Worm (Caenorhabditis elegans): Measurements from ENCODE around the gene dsl-3.

dsl-3 gene

ce11 chrIV:1657069-1657468 lies 47.0 kb downstream of the dsl-3 start:
- TF ChIP-seq dao-5 (tag; optimal IDR thresholded peaks at IDR 0.05) (no peak), W03F9.2 (tag; optimal IDR thresholded peaks at IDR 0.05) (no peak), him-1 (tag; optimal IDR thresholded peaks at IDR 0.05) (no peak)

DNA sequence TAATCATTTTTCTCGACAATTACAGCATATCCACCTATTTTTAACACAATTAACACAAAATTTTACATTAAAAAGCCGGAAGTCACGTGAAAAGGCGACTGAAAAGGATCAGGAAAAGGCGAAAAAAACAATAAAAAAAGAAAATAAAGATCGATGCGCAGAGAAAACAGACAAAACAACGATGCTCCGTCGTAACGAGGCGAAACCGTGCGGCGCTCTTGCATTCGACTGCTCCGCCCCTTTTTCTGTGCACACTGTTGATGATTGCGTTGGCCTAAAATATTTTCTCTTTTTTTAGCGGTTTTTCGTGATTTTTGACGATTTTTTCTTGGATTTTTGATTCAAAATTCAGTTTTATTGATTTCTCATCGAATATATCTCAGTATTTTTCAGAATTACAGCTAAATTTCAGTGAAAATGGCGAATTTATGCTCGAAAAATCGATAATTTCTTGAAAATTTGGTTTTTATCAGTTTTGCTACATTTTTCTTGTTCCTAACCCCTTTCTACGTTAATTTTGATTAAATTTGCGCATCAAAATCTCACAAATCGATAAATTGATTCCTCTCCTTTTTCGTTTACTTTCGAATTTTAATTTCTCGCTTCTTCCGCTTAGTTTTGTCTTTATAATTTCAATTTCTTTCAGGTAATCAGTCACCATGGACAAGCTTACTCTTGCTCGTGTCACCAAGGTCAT lies 49.1 kb downstream of the dsl-3 start, which contains the start of gene rps-28:
rps-28 (plus strand) TSS at position 647 of the 697 bp plus-strand sequence.
- no peak for TF ChIP-seq dao-5 (tag; optimal IDR thresholded peaks at IDR 0.05)
- peak; percentile 94 for TF ChIP-seq him-1 (tag; optimal IDR thresholded peaks at IDR 0.05)
- peak; percentile 98 for TF ChIP-seq W03F9.2 (tag; optimal IDR thresholded peaks at IDR 0.05)

- TF ChIP-seq W03F9.2 (tag; optimal IDR thresholded peaks at IDR 0.05) (no peak), him-1 (tag; optimal IDR thresholded peaks at IDR 0.05) (no peak), dao-5 (tag; optimal IDR thresholded peaks at IDR 0.05) (no peak)
Observed at ce11 chrIV:1659978-1660377, 49.9 kb downstream of the dsl-3 start, which contains the start of gene Y41D4B.4. Gene Y41D4B.4 (plus strand): TSS chrIV:1660110.

DNA sequence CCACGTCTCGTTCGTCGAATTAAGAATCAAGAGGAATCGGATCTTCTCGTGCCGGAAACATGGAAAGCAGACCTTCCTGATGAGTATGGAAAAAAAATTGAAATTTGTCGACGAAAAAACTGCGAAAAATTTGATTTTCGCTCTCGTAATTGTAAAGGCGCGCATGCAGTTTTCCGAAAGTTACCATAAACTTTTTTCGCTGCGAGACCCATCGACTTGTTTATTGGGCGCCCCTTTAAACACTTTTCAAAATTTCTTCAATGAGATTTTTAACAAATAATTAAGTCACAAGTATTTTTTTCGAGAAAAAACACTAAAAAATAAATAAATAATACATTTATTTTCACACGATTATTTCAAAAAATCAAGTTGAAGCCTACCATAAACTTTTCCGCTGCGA lies 50.7 kb downstream of the dsl-3 start:
- TF ChIP-seq him-1 (tag; optimal IDR thresholded peaks at IDR 0.05) (no peak), dao-5 (tag; optimal IDR thresholded peaks at IDR 0.05) (no peak), W03F9.2 (tag; optimal IDR thresholded peaks at IDR 0.05) (no peak)
